Fruit fly (Drosophila melanogaster): Measurements from ENCODE around the gene to.
A peak's percentile ranks its signal among the peaks of the same experiment; 100 is the strongest.

Gene to

DNA sequence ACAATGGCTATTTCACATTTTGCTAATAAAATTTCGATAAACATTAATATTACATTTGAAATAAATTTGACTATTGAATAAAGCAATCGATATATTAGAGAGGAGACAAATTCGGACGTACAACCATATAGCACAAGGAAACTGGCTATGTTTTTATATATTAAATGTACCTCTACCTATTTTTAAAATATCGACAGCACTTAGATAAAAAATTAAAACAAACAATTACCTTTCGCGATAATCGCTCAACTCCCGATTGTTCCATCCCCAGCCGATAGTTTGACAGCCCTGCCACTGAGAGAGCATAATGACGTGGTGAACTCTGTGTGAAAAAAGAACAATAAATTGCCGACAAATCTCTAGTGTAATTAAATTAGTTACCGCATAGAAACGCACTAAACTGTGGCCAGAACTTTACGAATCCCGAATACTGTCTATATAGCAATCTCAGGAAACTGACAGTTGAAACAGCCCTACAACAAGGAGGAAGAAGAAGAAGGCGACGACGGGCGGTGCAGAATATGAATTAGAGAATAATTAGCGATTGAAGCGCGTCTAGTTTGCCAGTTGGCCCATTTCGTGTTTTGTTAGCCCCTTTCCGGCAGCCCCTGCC, 18.8 kb downstream of the to start, which contains the start of gene CG11857 (continued):
- peak; percentile 100 for TF ChIP-seq CG13287 (GFP tag; IDR thresholded peaks at IDR 0.05; ENCODE audit: partially characterized antibody)
- peak; percentile 96 for TF ChIP-seq Drgx (GFP tag; IDR thresholded peaks at IDR 0.05)
- peak; percentile 97 for TF ChIP-seq shn (GFP tag; optimal IDR thresholded peaks at IDR 0.05)
- TF ChIP-seq CG14710 (tag; optimal IDR thresholded peaks at IDR 0.05): peak; percentile 98
- TF ChIP-seq chinmo (GFP tag; IDR thresholded peaks at IDR 0.05; ENCODE audit: partially characterized antibody): peak; percentile 98
- peak; percentile 96 for TF ChIP-seq CG3726 (GFP tag; IDR thresholded peaks at IDR 0.05)
- peak; percentile 100 for TF ChIP-seq sob (GFP tag; IDR thresholded peaks at IDR 0.05)
- TF ChIP-seq so (GFP tag; IDR thresholded peaks at IDR 0.05): peak; percentile 97
- peak; percentile 99 for TF ChIP-seq Abd-B (GFP tag; optimal IDR thresholded peaks at IDR 0.05)
- TF ChIP-seq CG30431 (GFP tag; optimal IDR thresholded peaks at IDR 0.05): peak; percentile 97
- peak; percentile 99 for TF ChIP-seq H15 (GFP tag; IDR thresholded peaks at IDR 0.05)
- TF ChIP-seq Ssrp (tag; optimal IDR thresholded peaks at IDR 0.05): peak; percentile 99
- TF ChIP-seq CG17829 (tag; optimal IDR thresholded peaks at IDR 0.05): peak; percentile 98
- peak; percentile 96 for TF ChIP-seq lbe (GFP tag; optimal IDR thresholded peaks at IDR 0.05)
- peak; percentile 98 for TF ChIP-seq Sox102F (GFP tag; optimal IDR thresholded peaks at IDR 0.05)
- TF ChIP-seq Ptx1 (GFP tag; IDR thresholded peaks at IDR 0.05): peak; percentile 99
- TF ChIP-seq trem (tag; optimal IDR thresholded peaks at IDR 0.05): peak; percentile 97
- TF ChIP-seq CG8924 (tag; optimal IDR thresholded peaks at IDR 0.05): peak; percentile 98
- peak; percentile 100 for TF ChIP-seq Xbp1 (GFP tag; optimal IDR thresholded peaks at IDR 0.05)
- peak; percentile 60 for TF ChIP-seq bigmax (GFP tag; optimal IDR thresholded peaks at IDR 0.05)
- TF ChIP-seq yki (optimal IDR thresholded peaks at IDR 0.05): no peak
- TF ChIP-seq CG10543 (GFP tag; optimal IDR thresholded peaks at IDR 0.05): peak; percentile 95
- peak in 1 of 3 experiments; percentile 91 for TF ChIP-seq Stat92E (GFP tag; optimal IDR thresholded peaks at IDR 0.05)
- peak; percentile 97 for TF ChIP-seq CG18619 (GFP tag; optimal IDR thresholded peaks at IDR 0.05)
- peak; percentile 92 for TF ChIP-seq CG12219 (GFP tag; optimal IDR thresholded peaks at IDR 0.05)
- TF ChIP-seq CG2889 (GFP tag; IDR thresholded peaks at IDR 0.05): peak; percentile 99
- TF ChIP-seq Ravus (GFP tag; IDR thresholded peaks at IDR 0.05): peak; percentile 95
- TF ChIP-seq fu2 (GFP tag; optimal IDR thresholded peaks at IDR 0.05): peak; percentile 97
- TF ChIP-seq TFAM (GFP tag; optimal IDR thresholded peaks at IDR 0.05): peak; percentile 73
- peak; percentile 99 for TF ChIP-seq ranshi (GFP tag; IDR thresholded peaks at IDR 0.05)
- TF ChIP-seq CG12744 (GFP tag; optimal IDR thresholded peaks at IDR 0.05): peak; percentile 95
- TF ChIP-seq Sry-β (GFP tag; optimal IDR thresholded peaks at IDR 0.05): peak; percentile 78
- TF ChIP-seq Max (GFP tag; optimal IDR thresholded peaks at IDR 0.05): peak; percentile 98
- peak; percentile 96 for TF ChIP-seq ato (GFP tag; IDR thresholded peaks at IDR 0.05; ENCODE audit: partially characterized antibody)
- TF ChIP-seq fd102C (GFP tag; optimal IDR thresholded peaks at IDR 0.05): peak; percentile 79
- peak; percentile 99 for TF ChIP-seq Hsf (GFP tag; optimal IDR thresholded peaks at IDR 0.05)
- peak; percentile 97 for TF ChIP-seq caup (GFP tag; optimal IDR thresholded peaks at IDR 0.05; ENCODE audit: severe bottlenecking)
- TF ChIP-seq br (optimal IDR thresholded peaks at IDR 0.05): no peak
- peak; percentile 97 for TF ChIP-seq CG33213 (GFP tag; optimal IDR thresholded peaks at IDR 0.05)
- peak; percentile 100 for TF ChIP-seq CG34422 (GFP tag; IDR thresholded peaks at IDR 0.05)
- TF ChIP-seq CG8290 (GFP tag; optimal IDR thresholded peaks at IDR 0.05): peak; percentile 98
- TF ChIP-seq CG8290 (tag; optimal IDR thresholded peaks at IDR 0.05): peak; percentile 90 to 97
- TF ChIP-seq Mad (GFP tag; optimal IDR thresholded peaks at IDR 0.05): peak; percentile 98
- TF ChIP-seq Fer3 (tag; optimal IDR thresholded peaks at IDR 0.05): peak; percentile 98
- peak; percentile 94 for TF ChIP-seq CG10267 (tag; optimal IDR thresholded peaks at IDR 0.05)
- peak; percentile 99 for TF ChIP-seq dysf (GFP tag; IDR thresholded peaks at IDR 0.05)
- TF ChIP-seq CG1529 (GFP tag; optimal IDR thresholded peaks at IDR 0.05): peak; percentile 94
- peak; percentile 97 for TF ChIP-seq CG1647 (GFP tag; optimal IDR thresholded peaks at IDR 0.05)
- peak; percentile 96 for TF ChIP-seq ham (GFP tag; IDR thresholded peaks at IDR 0.05)
- peak; percentile 94 for TF ChIP-seq CG12236 (GFP tag; optimal IDR thresholded peaks at IDR 0.05)
- TF ChIP-seq CG5245 (GFP tag; optimal IDR thresholded peaks at IDR 0.05): peak; percentile 98

Data from whole organism, embryonic.